Fruit fly (Drosophila melanogaster) whole organism, wandering third instar larva: Measurements from ENCODE around the gene RpS29.

ENCODE experiments used
- CG9705 ChIP-seq: fragments of 200-800 bp; sonication (Bioruptor generic); optimal IDR thresholded peaks from 2 replicates; lab custom pipeline; 2018; ENCODE audit warnings: missing biosample characterization, mild to moderate bottlenecking, missing genetic modification characterization
- CrebA ChIP-seq: fragments of 200-800 bp; sonication (Bioruptor generic); optimal IDR thresholded peaks from 2 replicates; lab custom pipeline; 2016; ENCODE audit warnings: missing biosample characterization, mild to moderate bottlenecking, missing genetic modification characterization, borderline replicate concordance
- Hr78 ChIP-seq: fragments of >200 bp; optimal IDR thresholded peaks from 2 replicates; lab custom pipeline; 2017; ENCODE audit warnings: missing biosample characterization, missing genetic modification characterization
- Hr83 ChIP-seq: fragments of 200-300 bp; sonication (Bioruptor generic); optimal IDR thresholded peaks from 2 replicates; lab custom pipeline; 2016; ENCODE audit warnings: missing biosample characterization, mild to moderate bottlenecking, missing genetic modification characterization, moderate library complexity; ENCODE audit not compliant: poor library complexity, severe bottlenecking
- br ChIP-seq: fragments of 200-800 bp; sonication (Bioruptor generic); optimal IDR thresholded peaks from 2 replicates; lab custom pipeline; 2016; ENCODE audit warnings: missing biosample characterization, missing genetic modification characterization
- dl ChIP-seq, 2 experiments: fragments of 175-275, 200-275 bp in 1 of 2; fragments of 200-275 bp in 1 of 2; sonication (Bioruptor generic); optimal IDR thresholded peaks; lab custom pipeline; 2018; ENCODE audit warnings: mild to moderate bottlenecking in 2 of 2, missing biosample characterization in 2 of 2, missing genetic modification characterization in 2 of 2, moderate library complexity in 2 of 2; ENCODE audit not compliant: partially characterized antibody in 2 of 2, insufficient read depth in 1 of 2
- pan ChIP-seq: fragments of >200 bp; optimal IDR thresholded peaks from 2 replicates; lab custom pipeline; 2017
- psq ChIP-seq: fragments of 200-800 bp; sonication (Bioruptor generic); optimal IDR thresholded peaks from 3 replicates; lab custom pipeline; 2017; ENCODE audit warnings: missing biosample characterization, mild to moderate bottlenecking, missing genetic modification characterization, moderate library complexity
- usp ChIP-seq: fragments of >200 bp; optimal IDR thresholded peaks from 2 replicates; lab custom pipeline; 2017; ENCODE audit warnings: missing biosample characterization, missing genetic modification characterization
- woc ChIP-seq: sonication (Bioruptor generic); optimal IDR thresholded peaks from 2 replicates; lab custom pipeline; 2016; ENCODE audit warnings: missing biosample characterization, mild to moderate bottlenecking, missing genetic modification characterization

DNA sequence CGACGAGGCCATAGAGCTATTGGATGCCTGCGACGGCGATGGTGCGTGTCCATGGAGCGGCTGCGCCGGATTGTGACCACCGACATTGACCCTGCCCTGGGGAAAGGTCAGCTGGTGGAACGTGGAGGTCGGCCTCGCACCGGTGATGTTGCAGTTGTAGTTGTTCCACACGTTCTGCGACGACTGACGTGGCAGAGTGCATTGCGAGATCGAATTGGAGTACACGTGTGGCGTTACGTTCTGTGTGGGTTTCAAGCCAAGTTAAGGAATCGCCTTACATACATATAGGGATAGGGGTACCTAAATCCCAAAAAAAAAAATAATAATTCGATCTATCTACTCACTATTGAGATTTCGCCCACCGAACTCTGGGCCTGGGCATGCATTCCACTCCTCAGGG lies 42.7 kb upstream of the RpS29 start:
- no peak for TF ChIP-seq usp (GFP tag; lab: Kevin White, UChicago)
- TF ChIP-seq CG9705, result no peak
- no peak for TF ChIP-seq dl (GFP tag; optimal IDR thresholded peaks at IDR 0.05; lab: Kevin White, UChicago; ENCODE audit: insufficient read depth in 1 of 2, partially characterized antibody in 2 of 2)
- TF ChIP-seq Hr83, result no peak
- TF ChIP-seq psq (GFP tag; lab: Kevin White, UChicago), result no peak
- no peak for TF ChIP-seq woc
- no peak for TF ChIP-seq Hr78 (GFP tag; lab: Kevin White, UChicago)
- TF ChIP-seq CrebA (GFP tag; lab: Kevin White, UChicago), result no peak
- TF ChIP-seq br, result no peak
- TF ChIP-seq pan (lab: Kevin White, UChicago), result no peak
